Fruit fly (Drosophila melanogaster) whole organism, embryonic: ENCODE measurements around the gene Spc105R.
A peak's percentile ranks its signal among the peaks of the same experiment; 100 is the strongest.

Source experiments
- CG11504 ChIP-seq: fragments of 200-800 bp; sonication (Bioruptor generic); optimal IDR thresholded peaks from 3 replicates; lab custom pipeline; 2019; ENCODE audit warnings: missing biosample characterization, mild to moderate bottlenecking, missing genetic modification characterization, moderate library complexity
- CG11560 ChIP-seq: fragments of 200-800 bp; sonication (Bioruptor generic); IDR thresholded peaks from 3 replicates; pipeline ENCODE4 v1.3.6; 2022; ENCODE audit warnings: missing biosample characterization, missing genetic modification characterization
- CG11723 ChIP-seq: fragments of 200-800 bp; sonication (Bioruptor generic); optimal IDR thresholded peaks from 2 replicates; lab custom pipeline; 2017; ENCODE audit warnings: missing biosample characterization, mild to moderate bottlenecking, missing genetic modification characterization
- CG1603 ChIP-seq: fragments of 200-800 bp; sonication (Bioruptor generic); optimal IDR thresholded peaks from 2 replicates; lab custom pipeline; 2019; ENCODE audit warnings: missing biosample characterization, mild to moderate bottlenecking, missing genetic modification characterization, moderate library complexity
- CG17359 ChIP-seq: fragments of 200-800 bp; sonication (Bioruptor generic); optimal IDR thresholded peaks from 3 replicates; lab custom pipeline; 2018; ENCODE audit warnings: missing biosample characterization, mild to moderate bottlenecking, missing genetic modification characterization, moderate library complexity
- CG17912 ChIP-seq: fragments of 200-800 bp; sonication (Bioruptor generic); optimal IDR thresholded peaks from 2 replicates; lab custom pipeline; 2018; ENCODE audit warnings: missing biosample characterization, mild to moderate bottlenecking, missing genetic modification characterization
- CG1792 ChIP-seq: fragments of 200-800 bp; sonication (Bioruptor generic); optimal IDR thresholded peaks from 2 replicates; lab custom pipeline; 2016; ENCODE audit warnings: missing biosample characterization, missing genetic modification characterization
- CG18011 ChIP-seq: fragments of 200-800 bp; sonication (Bioruptor generic); optimal IDR thresholded peaks from 2 replicates; lab custom pipeline; 2017; ENCODE audit warnings: missing biosample characterization, missing genetic modification characterization, mild to moderate bottlenecking, moderate library complexity, missing genotype
- CG1832 ChIP-seq: fragments of 200-800 bp; sonication (Bioruptor generic); optimal IDR thresholded peaks from 2 replicates; lab custom pipeline; 2017; ENCODE audit warnings: missing biosample characterization, mild to moderate bottlenecking, missing genetic modification characterization, inconsistent platforms
- CG32772 ChIP-seq: fragments of 200-800 bp; sonication (Bioruptor generic); IDR thresholded peaks from 2 replicates; pipeline ENCODE4 v1.3.6; 2022; ENCODE audit warnings: missing biosample characterization, missing genetic modification characterization
- CG33213 ChIP-seq: fragments of 200-800 bp; sonication (Bioruptor generic); optimal IDR thresholded peaks from 3 replicates; lab custom pipeline; 2016; ENCODE audit warnings: missing biosample characterization, missing genetic modification characterization
- CG3407 ChIP-seq: fragments of 200-800 bp; sonication (Bioruptor generic); optimal IDR thresholded peaks from 2 replicates; lab custom pipeline; 2018; ENCODE audit warnings: missing biosample characterization, mild to moderate bottlenecking, missing genetic modification characterization
- CG4282 ChIP-seq: fragments of 200-800 bp; sonication (Bioruptor generic); optimal IDR thresholded peaks from 2 replicates; lab custom pipeline; 2016; ENCODE audit warnings: missing biosample characterization, missing genetic modification characterization
- CG4854 ChIP-seq: fragments of 200-800 bp; sonication (Bioruptor generic); optimal IDR thresholded peaks from 2 replicates; lab custom pipeline; 2016; ENCODE audit warnings: missing biosample characterization, missing genetic modification characterization, inconsistent platforms
- CG6683 ChIP-seq: fragments of 200-800 bp; sonication (Bioruptor generic); optimal IDR thresholded peaks from 2 replicates; lab custom pipeline; 2017; ENCODE audit warnings: missing biosample characterization, mild to moderate bottlenecking, missing genetic modification characterization, missing genetic modification reagents
- CG6813 ChIP-seq: fragments of 200-800 bp; sonication (Bioruptor generic); optimal IDR thresholded peaks from 2 replicates; lab custom pipeline; 2017; ENCODE audit warnings: missing biosample characterization, missing genetic modification characterization, mild to moderate bottlenecking, moderate library complexity, missing genetic modification reagents
- CG6854 ChIP-seq: fragments of 200-800 bp; sonication (Bioruptor generic); optimal IDR thresholded peaks from 3 replicates; lab custom pipeline; 2017; ENCODE audit warnings: missing biosample characterization, mild to moderate bottlenecking, missing genetic modification characterization
- Dbx ChIP-seq: fragments of 200-800 bp; sonication (Bioruptor generic); IDR thresholded peaks from 3 replicates; pipeline ENCODE4 v1.3.6; 2022; ENCODE audit warnings: missing biosample characterization, missing genetic modification characterization
- Deaf1 ChIP-seq: fragments of 200-800 bp; optimal IDR thresholded peaks from 3 replicates; lab custom pipeline; 2019; ENCODE audit warnings: missing biosample characterization, mild to moderate bottlenecking, missing genetic modification characterization, moderate library complexity
- Doc2 ChIP-seq: fragments of 200-800 bp; sonication (Bioruptor generic); IDR thresholded peaks from 2 replicates; pipeline ENCODE4 v1.3.6; 2022; ENCODE audit warnings: missing biosample characterization, missing genetic modification characterization
- GATAe ChIP-seq: fragments of 200-800 bp; sonication (Bioruptor generic); conservative IDR thresholded peaks from 2 replicates; pipeline ENCODE4 v1.3.6; 2022; ENCODE audit warnings: missing biosample characterization, missing genetic modification characterization
- Hmr ChIP-seq: fragments of 200-800 bp; sonication (Bioruptor generic); optimal IDR thresholded peaks from 3 replicates; lab custom pipeline; 2017; ENCODE audit warnings: mild to moderate bottlenecking, missing biosample characterization, missing genetic modification reagents, missing genetic modification characterization
- MTF-1 ChIP-seq: fragments of 200-800 bp; sonication (Bioruptor generic); optimal IDR thresholded peaks from 2 replicates; lab custom pipeline; 2018; ENCODE audit warnings: missing biosample characterization, mild to moderate bottlenecking, missing genetic modification characterization, borderline replicate concordance
- Mrtf ChIP-seq: fragments of 200-800 bp; sonication (Bioruptor generic); IDR thresholded peaks from 3 replicates; pipeline ENCODE4 v1.3.6; 2022; ENCODE audit warnings: missing biosample characterization, missing genetic modification characterization
- NC2α ChIP-seq: fragments of 200-800 bp; sonication (Bioruptor generic); optimal IDR thresholded peaks from 2 replicates; lab custom pipeline; 2016; ENCODE audit warnings: missing biosample characterization, missing genetic modification characterization
- Nf-YA ChIP-seq: fragments of 200-800 bp; sonication (Bioruptor generic); IDR thresholded peaks from 2 replicates; pipeline ENCODE4 v1.3.6; 2022; ENCODE audit warnings: missing biosample characterization, missing genetic modification characterization
- Nf-YC ChIP-seq: fragments of 200-800 bp; optimal IDR thresholded peaks from 3 replicates; lab custom pipeline; 2019; ENCODE audit warnings: missing biosample characterization, mild to moderate bottlenecking, missing genetic modification characterization, moderate library complexity
- Pdp1 ChIP-seq, 2 experiments: fragments of 200-800 bp; sonication (Bioruptor generic); optimal IDR thresholded peaks; 3 replicates each; lab custom pipeline; 2016; ENCODE audit warnings: missing biosample characterization in 2 of 2, missing genetic modification characterization in 2 of 2, mild to moderate bottlenecking in 1 of 2, moderate library complexity in 1 of 2
- Poxn ChIP-seq: fragments of 200-800 bp; sonication (Bioruptor generic); IDR thresholded peaks from 2 replicates; pipeline ENCODE4 v1.3.6; 2022; ENCODE audit warnings: missing biosample characterization, missing genetic modification characterization
- Ravus ChIP-seq: fragments of 200-800 bp; sonication (Bioruptor generic); IDR thresholded peaks from 2 replicates; pipeline ENCODE4 v1.3.6; 2022; ENCODE audit warnings: missing biosample characterization, missing genetic modification characterization
- Scr ChIP-seq: fragments of 200-800 bp; sonication (Bioruptor generic); IDR thresholded peaks from 2 replicates; pipeline ENCODE4 v1.3.6; 2022; ENCODE audit warnings: missing biosample characterization, missing genetic modification characterization; ENCODE audit not compliant: partially characterized antibody
- Sry-β ChIP-seq: fragments of 200-800 bp; sonication (Bioruptor generic); optimal IDR thresholded peaks from 2 replicates; lab custom pipeline; 2018; ENCODE audit warnings: missing biosample characterization, mild to moderate bottlenecking, missing genetic modification characterization, moderate library complexity
- Taf1 ChIP-seq: fragments of 200-800 bp; sonication (Bioruptor generic); IDR thresholded peaks from 2 replicates; pipeline ENCODE4 v1.3.6; 2022; ENCODE audit warnings: missing biosample characterization, missing genetic modification characterization
- Xbp1 ChIP-seq: fragments of 200-800 bp; sonication (Bioruptor generic); optimal IDR thresholded peaks from 3 replicates; lab custom pipeline; 2016; ENCODE audit warnings: missing biosample characterization, mild to moderate bottlenecking, missing genetic modification characterization
- bab2 ChIP-seq: fragments of 200-800 bp; sonication (Bioruptor generic); optimal IDR thresholded peaks from 2 replicates; lab custom pipeline; 2016; ENCODE audit warnings: missing biosample characterization, missing genetic modification characterization
- chm ChIP-seq: fragments of 200-800 bp; sonication (Bioruptor generic); IDR thresholded peaks from 2 replicates; pipeline ENCODE4 v1.3.6; 2022; ENCODE audit warnings: missing biosample characterization, missing genetic modification characterization
- emc ChIP-seq: fragments of 200-800 bp; sonication (Bioruptor generic); optimal IDR thresholded peaks from 2 replicates; lab custom pipeline; 2016; ENCODE audit warnings: missing biosample characterization, missing genetic modification characterization
- ems ChIP-seq: fragments of 200-800 bp; sonication (Bioruptor generic); optimal IDR thresholded peaks from 3 replicates; lab custom pipeline; 2016; ENCODE audit warnings: missing biosample characterization, missing genetic modification characterization
- ftz-f1 ChIP-seq: fragments of 200-800 bp; sonication (Bioruptor generic); optimal IDR thresholded peaks from 2 replicates; lab custom pipeline; 2016; ENCODE audit warnings: missing biosample characterization, missing genetic modification characterization
- fu2 ChIP-seq: fragments of 200-800 bp; sonication (Bioruptor generic); optimal IDR thresholded peaks from 2 replicates; lab custom pipeline; 2016; ENCODE audit warnings: missing biosample characterization, missing genetic modification characterization
- gsb-n ChIP-seq: fragments of 200-800 bp; sonication (Bioruptor generic); optimal IDR thresholded peaks from 3 replicates; lab custom pipeline; 2018; ENCODE audit warnings: missing biosample characterization, mild to moderate bottlenecking, missing genetic modification characterization
- ham ChIP-seq: fragments of 200-800 bp; sonication (Bioruptor generic); IDR thresholded peaks from 2 replicates; pipeline ENCODE4 v1.3.6; 2022; ENCODE audit warnings: missing biosample characterization, missing genetic modification characterization
- nau ChIP-seq: fragments of 200-800 bp; sonication (Bioruptor generic); optimal IDR thresholded peaks from 3 replicates; lab custom pipeline; 2017; ENCODE audit warnings: missing biosample characterization, mild to moderate bottlenecking, missing genetic modification characterization, missing genetic modification reagents
- nerfin-2 ChIP-seq: fragments of 200-800 bp; sonication (Bioruptor generic); IDR thresholded peaks from 2 replicates; pipeline ENCODE4 v1.3.6; 2022; ENCODE audit warnings: missing biosample characterization, missing genetic modification characterization; ENCODE audit not compliant: partially characterized antibody
- pfk ChIP-seq: fragments of 200-800 bp; sonication (Bioruptor generic); optimal IDR thresholded peaks from 2 replicates; lab custom pipeline; 2018; ENCODE audit warnings: missing biosample characterization, mild to moderate bottlenecking, missing genetic modification characterization, moderate library complexity
- prd ChIP-seq, 3 experiments: fragments of >200 bp in 2 of 3; fragments of 200-800 bp in 1 of 3; sonication (Bioruptor generic) in 1 of 3; optimal IDR thresholded peaks in 2 of 3; IDR thresholded peaks in 1 of 3; 2 replicates in 2 of 3; 3 replicates in 1 of 3; pipeline versions ENCODE4 v1.3.6 to Lab custom; 2017 to 2022; ENCODE audit warnings: missing biosample characterization in 1 of 3, missing genetic modification characterization in 1 of 3
- sna ChIP-seq: fragments of 200-800 bp; sonication (Bioruptor generic); IDR thresholded peaks from 2 replicates; pipeline ENCODE4 v1.3.6; 2022; ENCODE audit warnings: missing biosample characterization, missing genetic modification characterization; ENCODE audit not compliant: partially characterized antibody
- yki ChIP-seq: fragments of >200 bp; optimal IDR thresholded peaks from 3 replicates; lab custom pipeline; 2018

Gene Spc105R

DNA sequence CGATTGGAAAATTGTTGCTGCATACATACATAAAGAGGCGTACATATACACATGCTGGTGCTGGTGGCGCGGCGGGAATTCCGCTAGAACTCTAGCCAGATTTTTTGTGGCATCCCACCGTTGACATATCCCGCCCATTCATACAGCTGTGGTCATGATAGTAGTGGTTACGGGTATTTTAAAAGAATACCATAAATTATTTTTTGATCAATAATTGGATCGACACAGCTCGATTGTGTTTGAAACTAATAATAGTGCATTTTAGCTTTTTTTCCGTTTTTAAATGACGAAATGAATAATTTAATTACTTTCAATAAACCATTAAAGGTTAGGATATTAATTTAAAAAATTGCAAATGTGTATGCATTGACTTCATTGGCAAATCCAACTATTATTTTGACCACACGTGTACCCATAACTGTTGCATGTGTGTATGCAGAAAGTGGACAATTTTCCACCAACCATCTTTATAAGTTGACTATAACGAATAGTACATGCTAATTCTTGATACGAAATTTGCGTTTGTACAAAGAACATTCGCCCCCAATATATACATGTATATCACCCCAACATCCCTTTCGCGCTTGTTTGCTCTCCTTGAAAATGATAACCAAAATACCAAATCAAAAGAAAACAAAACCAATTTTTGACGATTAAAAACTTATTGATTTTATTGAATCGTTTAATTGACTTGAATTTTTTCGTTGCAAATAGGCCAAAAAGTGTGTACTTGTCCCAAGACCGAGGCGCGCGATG, 28.1 kb upstream of the Spc105R start (continued):
- TF ChIP-seq sna (GFP tag; lab: Robert Waterston, UW), result no peak
- peak; percentile 4 for TF ChIP-seq CG11723
- peak; percentile 29 for TF ChIP-seq CG1792 (GFP tag; lab: Kevin White, UChicago)
- TF ChIP-seq CG17912 (GFP tag; lab: Kevin White, UChicago), result no peak
- TF ChIP-seq Sry-β (GFP tag; lab: Kevin White, UChicago), result peak; percentile 97
- TF ChIP-seq CG3407 (GFP tag; lab: Kevin White, UChicago), result peak; percentile 48
- TF ChIP-seq CG33213 (GFP tag; lab: Kevin White, UChicago), result peak; percentile 63
- TF ChIP-seq Ravus (GFP tag; lab: Robert Waterston, UW), result peak; percentile 42; the same call in 1 of the 2 replicates
- peak; percentile 86 for TF ChIP-seq CG17359
- peak; percentile 77 for TF ChIP-seq gsb-n (tag; lab: Kevin White, UChicago)
- no peak for TF ChIP-seq pfk (GFP tag; lab: Kevin White, UChicago)
- TF ChIP-seq Taf1 (GFP tag; lab: Robert Waterston, UW), result 0 out of 2 replicates have a peak, but pooled peaks have one; percentile 13
- TF ChIP-seq CG6683 (GFP tag; lab: Kevin White, UChicago), result peak; percentile 72
- TF ChIP-seq ftz-f1 (GFP tag; lab: Kevin White, UChicago), result peak; percentile 23
- peak; percentile 66 for TF ChIP-seq CG4854
- TF ChIP-seq Nf-YA (GFP tag; lab: Robert Waterston, UW), result peak; percentile 66
- peak; percentile 63 for TF ChIP-seq ems
- TF ChIP-seq NC2α, result peak; percentile 35
- TF ChIP-seq MTF-1 (GFP tag; lab: Kevin White, UChicago), result peak; percentile 57
- TF ChIP-seq CG4282 (GFP tag; lab: Kevin White, UChicago), result no peak
- TF ChIP-seq CG1832, result no peak
- TF ChIP-seq prd (optimal IDR thresholded peaks at IDR 0.05; lab: Kevin White, UChicago), result no peak
- TF ChIP-seq prd (GFP tag; IDR thresholded peaks at IDR 0.05; lab: Robert Waterston, UW), result peak; percentile 82
- TF ChIP-seq CG6854 (GFP tag; lab: Kevin White, UChicago), result peak; percentile 70
- no peak for TF ChIP-seq nerfin-2 (GFP tag; lab: Robert Waterston, UW)
- TF ChIP-seq Nf-YC (tag; lab: Kevin White, UChicago), result no peak
- TF ChIP-seq chm (GFP tag; lab: Robert Waterston, UW), result peak; percentile 86
- no peak for TF ChIP-seq nau (GFP tag; lab: Kevin White, UChicago)
- peak; percentile 66; the same call in 1 of the 2 replicates for TF ChIP-seq CG32772 (GFP tag; lab: Robert Waterston, UW)
- peak; percentile 83 for TF ChIP-seq CG11504 (tag; lab: Kevin White, UChicago)
- peak; percentile 57; the same call in 1 of the 3 replicates for TF ChIP-seq Mrtf
- TF ChIP-seq GATAe (GFP tag; lab: Robert Waterston, UW), result no peak
- TF ChIP-seq Pdp1 (GFP tag; optimal IDR thresholded peaks at IDR 0.05; lab: Kevin White, UChicago), result peak; percentile 75 to 78
- TF ChIP-seq ham (GFP tag; lab: Robert Waterston, UW), result no peak
- no peak for TF ChIP-seq Doc2 (GFP tag; lab: Robert Waterston, UW)
- TF ChIP-seq Dbx (GFP tag; lab: Robert Waterston, UW), result peak; percentile 73
- peak; percentile 2 for TF ChIP-seq fu2 (GFP tag; lab: Kevin White, UChicago)
- no peak for TF ChIP-seq CG18011
- TF ChIP-seq yki (lab: Kevin White, UChicago), result no peak
- peak; percentile 84 for TF ChIP-seq Hmr (GFP tag; lab: Kevin White, UChicago)
- TF ChIP-seq Xbp1 (GFP tag; lab: Kevin White, UChicago), result peak; percentile 83
- TF ChIP-seq Poxn (GFP tag; lab: Robert Waterston, UW), result no peak
- peak; percentile 70 for TF ChIP-seq CG6813
- TF ChIP-seq CG11560 (tag; lab: Robert Waterston, UW), result peak; percentile 38; the same call in 1 of the 3 replicates
- TF ChIP-seq bab2, result peak; percentile 77
- TF ChIP-seq emc, result peak; percentile 40
- no peak for TF ChIP-seq Scr (GFP tag; lab: Robert Waterston, UW)
- peak; percentile 86 for TF ChIP-seq CG1603 (tag; lab: Kevin White, UChicago)
- peak; percentile 30 for TF ChIP-seq Deaf1 (tag; lab: Kevin White, UChicago)
